Fruit fly (Drosophila melanogaster): ENCODE results near the gene Cf2.

The Cf2 gene

dm6 chr2L:4907986-4908385, 25.1 kb upstream of the Cf2 start (continued):
- TF ChIP-seq pan (optimal IDR thresholded peaks at IDR 0.05) (no peak), pan (GFP tag; optimal IDR thresholded peaks at IDR 0.05 in 1 of 2, IDR thresholded peaks at IDR 0.05 in 1 of 2) (peak in 1 of 2 experiments; percentile 83), zfh1 (GFP tag; IDR thresholded peaks at IDR 0.05) (peak; percentile 67), eve (GFP tag; optimal IDR thresholded peaks at IDR 0.05) (peak in 1 of 2 experiments; percentile 90), Hand (GFP tag; optimal IDR thresholded peaks at IDR 0.05) (no peak), CG12299 (tag; optimal IDR thresholded peaks at IDR 0.05) (peak; percentile 32), crol (GFP tag; IDR thresholded peaks at IDR 0.05) (no peak), CG34224 (GFP tag; IDR thresholded peaks at IDR 0.05; ENCODE audit: partially characterized antibody) (no peak), CG18011 (GFP tag; optimal IDR thresholded peaks at IDR 0.05) (peak; percentile 41), CG6175 (GFP tag; IDR thresholded peaks at IDR 0.05) (no peak), Dip2 (GFP tag; IDR thresholded peaks at IDR 0.05) (no peak), CG10979 (tag; optimal IDR thresholded peaks at IDR 0.05) (peak; percentile 63), CG4820 (GFP tag; optimal IDR thresholded peaks at IDR 0.05) (peak; percentile 41), tup (GFP tag; optimal IDR thresholded peaks at IDR 0.05) (no peak), Ptx1 (GFP tag; IDR thresholded peaks at IDR 0.05) (peak; percentile 76), hb (GFP tag; IDR thresholded peaks at IDR 0.05; ENCODE audit: partially characterized antibody) (no peak), CG5953 (GFP tag; IDR thresholded peaks at IDR 0.05) (peak; percentile 80), CG2120 (GFP tag; optimal IDR thresholded peaks at IDR 0.05) (no peak), dati (GFP tag; IDR thresholded peaks at IDR 0.05) (no peak), Oli (tag; optimal IDR thresholded peaks at IDR 0.05) (peak; percentile 86), sna (GFP tag; IDR thresholded peaks at IDR 0.05; ENCODE audit: partially characterized antibody) (no peak), exex (tag; optimal IDR thresholded peaks at IDR 0.05) (peak; percentile 16), CG10654 (GFP tag; optimal IDR thresholded peaks at IDR 0.05) (peak; percentile 53), CG11696 (GFP tag; IDR thresholded peaks at IDR 0.05) (peak; percentile 24; the same call in 1 of the 2 replicates), hkb (optimal IDR thresholded peaks at IDR 0.05) (no peak), hkb (GFP tag; IDR thresholded peaks at IDR 0.05) (peak; percentile 94), CG3995 (GFP tag; optimal IDR thresholded peaks at IDR 0.05) (no peak), org-1 (GFP tag; optimal IDR thresholded peaks at IDR 0.05) (peak; percentile 62), lola (GFP tag; optimal IDR thresholded peaks at IDR 0.05) (peak in 1 of 3 experiments; percentile 43), mirr (GFP tag; optimal IDR thresholded peaks at IDR 0.05) (no peak), trem (tag; optimal IDR thresholded peaks at IDR 0.05) (peak; percentile 7), Side (GFP tag; optimal IDR thresholded peaks at IDR 0.05) (no peak), Chrac-16 (GFP tag; optimal IDR thresholded peaks at IDR 0.05) (peak; percentile 39), CG6813 (GFP tag; optimal IDR thresholded peaks at IDR 0.05) (peak; percentile 47), CG17186 (GFP tag; optimal IDR thresholded peaks at IDR 0.05) (no peak), toy (GFP tag; IDR thresholded peaks at IDR 0.05) (no peak), sqz (GFP tag; optimal IDR thresholded peaks at IDR 0.05) (peak; percentile 64), z (GFP tag; IDR thresholded peaks at IDR 0.05) (no peak), MBD-R2 (GFP tag; IDR thresholded peaks at IDR 0.05) (no peak), nerfin-2 (GFP tag; IDR thresholded peaks at IDR 0.05; ENCODE audit: partially characterized antibody) (no peak), CG4424 (GFP tag; optimal IDR thresholded peaks at IDR 0.05) (peak; percentile 74), CG14965 (GFP tag; optimal IDR thresholded peaks at IDR 0.05; ENCODE audit: borderline replicate concordance) (no peak), Awh (GFP tag; IDR thresholded peaks at IDR 0.05) (peak; percentile 80), CG6791 (GFP tag; IDR thresholded peaks at IDR 0.05; ENCODE audit: partially characterized antibody) (no peak), fu2 (GFP tag; optimal IDR thresholded peaks at IDR 0.05) (no peak), CG13296 (GFP tag; optimal IDR thresholded peaks at IDR 0.05) (peak; percentile 80), CG12155 (GFP tag; optimal IDR thresholded peaks at IDR 0.05) (no peak), Hmr (GFP tag; optimal IDR thresholded peaks at IDR 0.05) (peak; percentile 44), CG8765 (GFP tag; IDR thresholded peaks at IDR 0.05) (no peak), Fer1 (GFP tag; optimal IDR thresholded peaks at IDR 0.05) (peak; percentile 79), CG4854 (GFP tag; optimal IDR thresholded peaks at IDR 0.05) (peak; percentile 40)
